Fruit fly (Drosophila melanogaster) whole organism, prepupa: Measurements from ENCODE around the gene Sil1.
A peak's percentile ranks its signal among the peaks of the same experiment; 100 is the strongest.

Experiments used
- CG11294 ChIP-seq: fragments of 200-800 bp; sonication (Bioruptor generic); IDR thresholded peaks from 2 replicates; pipeline ENCODE4 v1.3.6; 2022; ENCODE audit warnings: missing biosample characterization, missing genetic modification characterization
- CG11902 ChIP-seq: fragments of 200-800 bp; sonication (Bioruptor generic); optimal IDR thresholded peaks from 3 replicates; lab custom pipeline; 2016; ENCODE audit warnings: missing biosample characterization, missing genetic modification characterization
- CG15336 ChIP-seq: fragments of 200-800 bp; sonication (Bioruptor generic); IDR thresholded peaks from 2 replicates; pipeline ENCODE4 v1.3.6; 2022; ENCODE audit warnings: missing biosample characterization, missing genetic modification characterization
- CG1621 ChIP-seq: fragments of 200-800 bp; sonication (Bioruptor generic); optimal IDR thresholded peaks from 3 replicates; lab custom pipeline; 2018; ENCODE audit warnings: missing biosample characterization, mild to moderate bottlenecking, missing genetic modification characterization
- CG16779 ChIP-seq: fragments of 200-800 bp; sonication (Bioruptor generic); optimal IDR thresholded peaks from 3 replicates; lab custom pipeline; 2017; ENCODE audit warnings: missing biosample characterization, mild to moderate bottlenecking, missing genetic modification characterization
- CG3032 ChIP-seq: fragments of 200-800 bp; optimal IDR thresholded peaks from 2 replicates; lab custom pipeline; 2019; ENCODE audit warnings: missing biosample characterization, mild to moderate bottlenecking, missing genetic modification characterization, moderate library complexity
- CG32006 ChIP-seq: fragments of 200-800 bp; sonication (Bioruptor generic); optimal IDR thresholded peaks from 3 replicates; lab custom pipeline; 2017; ENCODE audit warnings: missing biosample characterization, mild to moderate bottlenecking, missing genetic modification characterization
- CG34406 ChIP-seq: fragments of 200-800 bp; sonication (Bioruptor generic); optimal IDR thresholded peaks from 3 replicates; lab custom pipeline; 2016; ENCODE audit warnings: missing biosample characterization, missing genetic modification characterization
- CG4318 ChIP-seq: fragments of 200-800 bp; sonication (Bioruptor generic); optimal IDR thresholded peaks from 3 replicates; lab custom pipeline; 2017; ENCODE audit warnings: missing biosample characterization, mild to moderate bottlenecking, missing genetic modification characterization
- CG6163 ChIP-seq: fragments of 200-800 bp; sonication (Bioruptor generic); IDR thresholded peaks from 3 replicates; pipeline ENCODE4 v1.3.6; 2022; ENCODE audit warnings: missing biosample characterization, missing genetic modification characterization
- CG6276 ChIP-seq: fragments of 200-800 bp; sonication (Bioruptor generic); optimal IDR thresholded peaks from 2 replicates; lab custom pipeline; 2017; ENCODE audit warnings: missing biosample characterization, mild to moderate bottlenecking, missing genetic modification characterization
- CG6792 ChIP-seq: fragments of 200-800 bp; sonication (Bioruptor generic); optimal IDR thresholded peaks from 3 replicates; lab custom pipeline; 2016; ENCODE audit warnings: missing biosample characterization, missing genetic modification characterization
- CG6854 ChIP-seq: fragments of 200-800 bp; sonication (Bioruptor generic); optimal IDR thresholded peaks from 2 replicates; lab custom pipeline; 2017; ENCODE audit warnings: missing biosample characterization, mild to moderate bottlenecking, missing genetic modification characterization
- CG8119 ChIP-seq: fragments of 200-800 bp; sonication (Bioruptor generic); IDR thresholded peaks from 3 replicates; pipeline ENCODE4 v1.3.6; 2022; ENCODE audit warnings: missing biosample characterization, missing genetic modification characterization
- CG8319 ChIP-seq: fragments of 200-800 bp; sonication (Bioruptor generic); optimal IDR thresholded peaks from 3 replicates; lab custom pipeline; 2016; ENCODE audit warnings: missing biosample characterization, missing genetic modification characterization
- CG8632 ChIP-seq: fragments of 200-800 bp; sonication (Bioruptor generic); optimal IDR thresholded peaks from 3 replicates; lab custom pipeline; 2016; ENCODE audit warnings: missing biosample characterization, missing genetic modification characterization
- CG9139 ChIP-seq: fragments of 200-800 bp; sonication (Bioruptor generic); optimal IDR thresholded peaks from 3 replicates; lab custom pipeline; 2017; ENCODE audit warnings: missing biosample characterization, mild to moderate bottlenecking, missing genetic modification characterization
- Eip75B ChIP-seq: fragments of 200-800 bp; sonication (Bioruptor generic); optimal IDR thresholded peaks from 3 replicates; lab custom pipeline; 2016; ENCODE audit warnings: missing biosample characterization, missing genetic modification characterization
- Eip78C ChIP-seq: fragments of 200-800 bp; sonication (Bioruptor generic); peaks from one replicate; lab custom pipeline; 2016; ENCODE audit warnings: missing biosample characterization, missing genetic modification characterization
- Eip93F ChIP-seq: fragments of 200-800 bp; sonication (Bioruptor generic); optimal IDR thresholded peaks from 2 replicates; lab custom pipeline; 2016; ENCODE audit warnings: missing biosample characterization, mild to moderate bottlenecking, missing genetic modification characterization
- Gug ChIP-seq: fragments of 200-800 bp; sonication (Bioruptor generic); IDR thresholded peaks from 2 replicates; pipeline ENCODE4 v1.3.6; 2022; ENCODE audit warnings: missing biosample characterization, missing genetic modification characterization
- Hr4 ChIP-seq: fragments of 200-800 bp; sonication (Bioruptor generic); optimal IDR thresholded peaks from 3 replicates; lab custom pipeline; 2016; ENCODE audit warnings: missing biosample characterization, missing genetic modification characterization
- OdsH ChIP-seq: fragments of 200-800 bp; sonication (Bioruptor generic); optimal IDR thresholded peaks from 3 replicates; lab custom pipeline; 2016; ENCODE audit warnings: missing biosample characterization, missing genetic modification characterization
- Sox102F ChIP-seq: fragments of 200-800 bp; sonication (Bioruptor generic); optimal IDR thresholded peaks from 2 replicates; lab custom pipeline; 2016; ENCODE audit warnings: missing biosample characterization, mild to moderate bottlenecking, missing genetic modification characterization
- Sox14 ChIP-seq: fragments of 200-800 bp; sonication (Bioruptor generic); optimal IDR thresholded peaks from 3 replicates; lab custom pipeline; 2016; ENCODE audit warnings: missing biosample characterization, missing genetic modification characterization
- acj6 ChIP-seq: fragments of 200-800 bp; sonication (Bioruptor generic); optimal IDR thresholded peaks from 3 replicates; lab custom pipeline; 2016; ENCODE audit warnings: missing biosample characterization, missing genetic modification characterization
- cyc ChIP-seq: fragments of 200-800 bp; sonication (Bioruptor generic); optimal IDR thresholded peaks from 3 replicates; lab custom pipeline; 2016; ENCODE audit warnings: missing biosample characterization, missing genetic modification characterization
- dac ChIP-seq: fragments of 200-800 bp; sonication (Bioruptor generic); optimal IDR thresholded peaks from 2 replicates; lab custom pipeline; 2017; ENCODE audit warnings: missing biosample characterization, mild to moderate bottlenecking, missing genetic modification characterization
- dsx ChIP-seq: fragments of 200-800 bp; optimal IDR thresholded peaks from 3 replicates; lab custom pipeline; 2019; ENCODE audit warnings: missing biosample characterization, mild to moderate bottlenecking, missing genetic modification characterization, moderate library complexity; ENCODE audit not compliant: poor library complexity, severe bottlenecking
- eg ChIP-seq: fragments of 200-800 bp; sonication (Bioruptor generic); IDR thresholded peaks from 3 replicates; pipeline ENCODE4 v1.3.6; 2022; ENCODE audit warnings: missing biosample characterization, missing genetic modification characterization
- fd85E ChIP-seq: fragments of 200-800 bp; sonication (Bioruptor generic); optimal IDR thresholded peaks from 3 replicates; lab custom pipeline; 2016; ENCODE audit warnings: missing biosample characterization, missing genetic modification characterization
- net ChIP-seq: fragments of 200-800 bp; sonication (Bioruptor generic); optimal IDR thresholded peaks from 3 replicates; lab custom pipeline; 2016; ENCODE audit warnings: missing biosample characterization, missing genetic modification characterization
- ss ChIP-seq, 2 experiments: fragments of 200-800 bp; sonication (Bioruptor generic); optimal IDR thresholded peaks; 2 replicates in 1 of 2; 3 replicates in 1 of 2; lab custom pipeline; 2017 to 2018; ENCODE audit warnings: mild to moderate bottlenecking in 2 of 2, missing biosample characterization in 2 of 2, missing genetic modification characterization in 2 of 2, moderate library complexity in 1 of 2
- topi ChIP-seq: fragments of 200-800 bp; sonication (Bioruptor generic); optimal IDR thresholded peaks from 3 replicates; lab custom pipeline; 2016; ENCODE audit warnings: missing biosample characterization, missing genetic modification characterization
- vri ChIP-seq: fragments of 200-800 bp; sonication (Bioruptor generic); optimal IDR thresholded peaks from 3 replicates; lab custom pipeline; 2016; ENCODE audit warnings: missing biosample characterization, mild to moderate bottlenecking, missing genetic modification characterization

Sil1 gene

dm6 chr3R:25207405-25208003 is 27.8 kb downstream of the Sil1 start (continued):
- TF ChIP-seq topi (GFP tag; lab: Kevin White, UChicago): peak; percentile 69
- TF ChIP-seq net (GFP tag; lab: Kevin White, UChicago): peak; percentile 89
- TF ChIP-seq cyc (GFP tag; lab: Kevin White, UChicago): peak; percentile 42
- peak; percentile 83 for TF ChIP-seq acj6 (GFP tag; lab: Kevin White, UChicago)
- peak; percentile 85 for TF ChIP-seq dsx
- peak; percentile 90 for TF ChIP-seq eg (GFP tag; lab: Robert Waterston, UW)
- peak; percentile 85 for TF ChIP-seq CG34406
- peak; percentile 76 for TF ChIP-seq CG6792
- TF ChIP-seq Sox102F (GFP tag; lab: Kevin White, UChicago): peak; percentile 74
- TF ChIP-seq Gug (GFP tag; lab: Robert Waterston, UW): peak; percentile 79
- peak; percentile 63 for TF ChIP-seq CG16779 (tag; lab: Kevin White, UChicago)
- TF ChIP-seq CG6163 (GFP tag; lab: Robert Waterston, UW): peak; percentile 87
- TF ChIP-seq CG9139 (GFP tag; lab: Kevin White, UChicago): peak; percentile 76

- TF ChIP-seq Eip75B (GFP tag; lab: Kevin White, UChicago) (peak; percentile 9), CG6854 (GFP tag; lab: Kevin White, UChicago) (peak; percentile 89), Eip78C (GFP tag; lab: Kevin White, UChicago) (peak; percentile 10), CG3032 (no peak), dsx (peak; percentile 60), Sox102F (GFP tag; lab: Kevin White, UChicago) (peak; percentile 9), Hr4 (GFP tag; lab: Kevin White, UChicago) (no peak), CG1621 (tag; lab: Kevin White, UChicago) (peak; percentile 91), CG8632 (GFP tag; lab: Kevin White, UChicago) (no peak), CG8119 (0 out of 3 replicates have a peak, but pooled peaks have one; percentile 28), CG9139 (GFP tag; lab: Kevin White, UChicago) (peak; percentile 42), vri (GFP tag; lab: Kevin White, UChicago) (peak; percentile 57), ss (GFP tag; optimal IDR thresholded peaks at IDR 0.05; lab: Kevin White, UChicago) (peak; percentile 33 to 94)
Observed at dm6 chr3R:25205413-25205977, 29.8 kb downstream of the Sil1 start.

DNA sequence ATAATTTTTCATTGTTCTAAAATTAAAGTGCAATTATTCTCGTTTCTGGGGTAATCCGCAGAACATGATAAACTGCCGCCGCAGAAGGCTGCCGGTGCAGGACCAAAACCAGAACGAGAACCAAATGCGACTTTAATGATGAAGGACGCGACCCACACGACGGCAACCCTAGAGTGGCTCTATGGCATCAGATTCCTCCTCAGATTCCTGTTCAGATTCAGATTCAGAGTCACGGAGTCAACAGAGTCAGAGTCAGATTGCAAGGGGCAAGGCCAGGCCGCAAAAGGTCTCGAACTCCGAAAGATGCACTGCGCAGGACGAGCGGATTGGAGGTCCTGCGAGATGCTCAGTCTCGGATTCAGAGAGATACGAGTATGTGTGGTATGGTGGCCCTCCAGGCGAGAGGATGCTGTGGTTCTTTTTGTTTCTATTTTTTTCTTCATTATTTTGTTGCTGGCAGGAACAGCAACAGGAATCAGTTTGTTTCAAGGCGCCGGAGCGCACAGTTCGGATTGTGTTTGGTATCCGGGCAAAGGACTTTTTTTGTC is 35.9 kb downstream of the Sil1 start, which contains the start of gene CG13654:
Gene CG13654, plus strand, starts transcription at position 498 of the 548 bp plus-strand sequence.
- TF ChIP-seq CG32006 (GFP tag; lab: Kevin White, UChicago) (no peak), fd85E (GFP tag; lab: Kevin White, UChicago) (no peak), CG11294 (no peak), CG9139 (GFP tag; lab: Kevin White, UChicago) (no peak), CG15336 (GFP tag; lab: Robert Waterston, UW) (no peak), CG6163 (GFP tag; lab: Robert Waterston, UW) (no peak), Hr4 (GFP tag; lab: Kevin White, UChicago) (no peak), CG3032 (no peak), dsx (no peak), acj6 (GFP tag; lab: Kevin White, UChicago) (no peak), CG6792 (no peak), eg (GFP tag; lab: Robert Waterston, UW) (no peak), dac (no peak), Eip93F (no peak), CG6276 (GFP tag; lab: Kevin White, UChicago) (no peak), CG8319 (GFP tag; lab: Kevin White, UChicago) (no peak), CG11902 (GFP tag; lab: Kevin White, UChicago) (no peak), OdsH (GFP tag; lab: Kevin White, UChicago) (no peak), Sox14 (GFP tag; lab: Kevin White, UChicago) (no peak), CG4318 (GFP tag; lab: Kevin White, UChicago) (no peak)
- TF ChIP-seq, all 60 proteins: peak for 0
